Fruit fly (Drosophila melanogaster): Measurements from ENCODE around the gene CG9360.

The CG9360 gene

dm6 chrX:11713808-11714528 is 50.4 kb downstream of the CG9360 start:
- TF ChIP-seq sv (GFP tag; optimal IDR thresholded peaks at IDR 0.05) (no peak), rgr (GFP tag; optimal IDR thresholded peaks at IDR 0.05) (peak; percentile 26), Rel (GFP tag; optimal IDR thresholded peaks at IDR 0.05) (peak; percentile 12), Rel (tag; optimal IDR thresholded peaks at IDR 0.05) (peak; percentile 59), CrebA (GFP tag; optimal IDR thresholded peaks at IDR 0.05; ENCODE audit: borderline replicate concordance) (no peak), br (GFP tag; optimal IDR thresholded peaks at IDR 0.05) (no peak), pan (optimal IDR thresholded peaks at IDR 0.05) (no peak), psq (GFP tag; optimal IDR thresholded peaks at IDR 0.05) (peak; percentile 91), ey (GFP tag; optimal IDR thresholded peaks at IDR 0.05) (no peak), OdsH (GFP tag; optimal IDR thresholded peaks at IDR 0.05) (peak; percentile 29), Vsx2 (GFP tag; optimal IDR thresholded peaks at IDR 0.05; ENCODE audit: partially characterized antibody) (no peak), Dif (GFP tag; optimal IDR thresholded peaks at IDR 0.05; ENCODE audit: partially characterized antibody) (peak; percentile 91), Abd-B (GFP tag; optimal IDR thresholded peaks at IDR 0.05) (peak; percentile 25), dl (GFP tag; optimal IDR thresholded peaks at IDR 0.05; ENCODE audit: insufficient read depth in 1 of 2, partially characterized antibody in 2 of 2) (peak; percentile 86 to 91), HLH106 (tag; optimal IDR thresholded peaks at IDR 0.05) (no peak), Hnf4 (GFP tag; optimal IDR thresholded peaks at IDR 0.05) (no peak), Myc (optimal IDR thresholded peaks at IDR 0.05) (no peak), Hr83 (GFP tag; optimal IDR thresholded peaks at IDR 0.05; ENCODE audit: poor library complexity, severe bottlenecking) (peak; percentile 47), h (GFP tag; optimal IDR thresholded peaks at IDR 0.05) (peak; percentile 38), Mio (GFP tag; optimal IDR thresholded peaks at IDR 0.05) (no peak), CG9705 (GFP tag; optimal IDR thresholded peaks at IDR 0.05) (no peak), tai (GFP tag; optimal IDR thresholded peaks at IDR 0.05) (no peak), foxo (GFP tag; optimal IDR thresholded peaks at IDR 0.05) (no peak), Sp1 (GFP tag; optimal IDR thresholded peaks at IDR 0.05) (peak; percentile 15), N (GFP tag; optimal IDR thresholded peaks at IDR 0.05) (peak; percentile 81), lola (GFP tag; optimal IDR thresholded peaks at IDR 0.05) (no peak), Hr78 (GFP tag; optimal IDR thresholded peaks at IDR 0.05) (peak; percentile 48)

All from whole organism, wandering third instar larva.